Worm (Caenorhabditis elegans): ENCODE data around the gene swsn-1.
A peak's percentile ranks its signal among the peaks of the same experiment; 100 is the strongest.

Gene swsn-1

ce11 chrV:20235231-20235630 lies 14.1 kb downstream of the swsn-1 start:
- no peak for TF ChIP-seq ceh-28 (tag; optimal IDR thresholded peaks at IDR 0.05)
- no peak for TF ChIP-seq nhr-10 (tag; optimal IDR thresholded peaks at IDR 0.05)
- no peak for TF ChIP-seq rbr-2 (tag; optimal IDR thresholded peaks at IDR 0.05)
- no peak for TF ChIP-seq F26F4.8 (GFP tag; conservative IDR thresholded peaks at IDR 0.05)
- no peak for TF ChIP-seq saeg-2 (GFP tag; IDR thresholded peaks at IDR 0.05)

ce11 chrV:20234439-20234838 lies 14.8 kb downstream of the swsn-1 start:
- TF ChIP-seq php-3 (GFP tag; IDR thresholded peaks at IDR 0.05) (0 out of 2 replicates have a peak, but pooled peaks have one; percentile 30), nhr-25 (tag; optimal IDR thresholded peaks at IDR 0.05; ENCODE audit: borderline replicate concordance, insufficient read depth) (no peak), arid-1 (GFP tag; conservative IDR thresholded peaks at IDR 0.05) (0 out of 2 replicates have a peak, but pooled peaks have one; percentile 25), saeg-2 (GFP tag; IDR thresholded peaks at IDR 0.05) (no peak), ZK546.5 (tag; optimal IDR thresholded peaks at IDR 0.05) (no peak), lin-1 (GFP tag; IDR thresholded peaks at IDR 0.05) (0 out of 2 replicates have a peak, but pooled peaks have one; percentile 34), nhr-41 (GFP tag; IDR thresholded peaks at IDR 0.05) (no peak), F26F4.8 (GFP tag; conservative IDR thresholded peaks at IDR 0.05) (0 out of 2 replicates have a peak, but pooled peaks have one; percentile 15), hmg-1.1 (GFP tag; IDR thresholded peaks at IDR 0.05) (no peak), pha-4 (GFP tag; IDR thresholded peaks at IDR 0.05) (no peak), pha-4 (tag; optimal IDR thresholded peaks at IDR 0.05) (no peak), F44E2.7 (GFP tag; IDR thresholded peaks at IDR 0.05) (peak; percentile 72; the same call in 1 of the 2 replicates), F37D6.2 (tag; optimal IDR thresholded peaks at IDR 0.05) (no peak), mep-1 (tag; optimal IDR thresholded peaks at IDR 0.05) (no peak)

ce11 chrV:20233743-20234142 lies 15.5 kb downstream of the swsn-1 start, which contains the start of gene Y113G7B.15:
TSS of gene Y113G7B.15 (minus strand) at chrV:20233843.
- TF ChIP-seq lir-3 (tag; optimal IDR thresholded peaks at IDR 0.05) (no peak), ceh-32 (tag; optimal IDR thresholded peaks at IDR 0.05; ENCODE audit: poor library complexity) (no peak), F37D6.2 (tag; optimal IDR thresholded peaks at IDR 0.05) (no peak), dmd-9 (GFP tag; IDR thresholded peaks at IDR 0.05) (no peak), jun-1 (tag; optimal IDR thresholded peaks at IDR 0.05) (no peak), unc-62 (GFP tag; optimal IDR thresholded peaks at IDR 0.05 in 1 of 2) (no peak), unc-62 (tag; optimal IDR thresholded peaks at IDR 0.05) (no peak), mdl-1 (tag; optimal IDR thresholded peaks at IDR 0.05) (no peak), set-16 (GFP tag; IDR thresholded peaks at IDR 0.05) (no peak), dmd-8 (GFP tag; IDR thresholded peaks at IDR 0.05) (no peak), hlh-30 (tag; optimal IDR thresholded peaks at IDR 0.05; ENCODE audit: insufficient read depth) (no peak), gei-8 (GFP tag; optimal IDR thresholded peaks at IDR 0.05) (no peak), nhr-102 (tag; optimal IDR thresholded peaks at IDR 0.05) (no peak), ces-1 (GFP tag; optimal IDR thresholded peaks at IDR 0.05) (no peak), attf-4 (tag; optimal IDR thresholded peaks at IDR 0.05) (no peak), hif-1 (tag; optimal IDR thresholded peaks at IDR 0.05) (no peak)

- TF ChIP-seq unc-130 (GFP tag; optimal IDR thresholded peaks at IDR 0.05) (no peak), Y75B8A.6 (GFP tag; IDR thresholded peaks at IDR 0.05) (no peak), zip-2 (tag; optimal IDR thresholded peaks at IDR 0.05) (no peak), lin-13 (GFP tag; optimal IDR thresholded peaks at IDR 0.05) (no peak), arid-1 (GFP tag; conservative IDR thresholded peaks at IDR 0.05) (no peak), gei-8 (GFP tag; optimal IDR thresholded peaks at IDR 0.05) (no peak), dpl-1 (GFP tag; optimal IDR thresholded peaks at IDR 0.05) (no peak), R02D3.7 (tag; optimal IDR thresholded peaks at IDR 0.05) (no peak), php-3 (GFP tag; IDR thresholded peaks at IDR 0.05) (peak; percentile 56; the same call in 1 of the 2 replicates), ceh-28 (tag; optimal IDR thresholded peaks at IDR 0.05) (no peak), dve-1 (tag; optimal IDR thresholded peaks at IDR 0.05; ENCODE audit: insufficient read depth) (peak; percentile 9), zag-1 (tag; optimal IDR thresholded peaks at IDR 0.05) (no peak), T26A8.4 (GFP tag; IDR thresholded peaks at IDR 0.05) (no peak), ztf-7 (tag; optimal IDR thresholded peaks at IDR 0.05) (no peak), mdl-1 (tag; optimal IDR thresholded peaks at IDR 0.05) (no peak), pqm-1 (tag; optimal IDR thresholded peaks at IDR 0.05) (peak; percentile 91), nhr-77 (tag; optimal IDR thresholded peaks at IDR 0.05) (no peak), zfp-2 (tag; optimal IDR thresholded peaks at IDR 0.05) (no peak), dmd-6 (GFP tag; IDR thresholded peaks at IDR 0.05) (peak; percentile 57; the same call in 1 of the 2 replicates)
Measured at ce11 chrV:20225312-20225711, 24.0 kb downstream of the swsn-1 start.
